Worm (Caenorhabditis elegans): ENCODE measurements around the gene Y22D7AL.11.
A peak's percentile ranks its signal among the peaks of the same experiment; 100 is the strongest.

The Y22D7AL.11 gene

ce11 chrIII:1621330-1621729 lies 12.8 kb downstream of the Y22D7AL.11 start:
- peak; percentile 15 for TF ChIP-seq ama-1 (optimal IDR thresholded peaks at IDR 0.05)
- no peak for TF ChIP-seq elt-3 (tag; optimal IDR thresholded peaks at IDR 0.05)

- no peak for TF ChIP-seq nhr-237 (tag; optimal IDR thresholded peaks at IDR 0.05)
- TF ChIP-seq unc-62 (GFP tag; optimal IDR thresholded peaks at IDR 0.05) = no peak
- TF ChIP-seq elt-2 (tag; optimal IDR thresholded peaks at IDR 0.05) = no peak
- TF ChIP-seq nhr-67 (tag; optimal IDR thresholded peaks at IDR 0.05) = no peak
- TF ChIP-seq egl-27 (tag; optimal IDR thresholded peaks at IDR 0.05) = no peak
- TF ChIP-seq fos-1 (tag; optimal IDR thresholded peaks at IDR 0.05) = no peak
- no peak for TF ChIP-seq nhr-11 (tag; optimal IDR thresholded peaks at IDR 0.05)
- TF ChIP-seq nhr-12 (tag; optimal IDR thresholded peaks at IDR 0.05) = no peak
- TF ChIP-seq tbx-2 (tag; optimal IDR thresholded peaks at IDR 0.05) = no peak
- TF ChIP-seq daf-12 (tag; optimal IDR thresholded peaks at IDR 0.05) = no peak
- TF ChIP-seq nfya-1 (tag; optimal IDR thresholded peaks at IDR 0.05; ENCODE audit: insufficient read depth) = no peak
- TF ChIP-seq nhr-77 (tag; optimal IDR thresholded peaks at IDR 0.05) = no peak
- TF ChIP-seq lsy-12 (tag; optimal IDR thresholded peaks at IDR 0.05) = no peak
- TF ChIP-seq ama-1 (optimal IDR thresholded peaks at IDR 0.05) = no peak
- no peak for TF ChIP-seq ztf-11 (tag; optimal IDR thresholded peaks at IDR 0.05)
- TF ChIP-seq ceh-16 (tag; optimal IDR thresholded peaks at IDR 0.05) = no peak
- no peak for TF ChIP-seq lin-39 (tag; optimal IDR thresholded peaks at IDR 0.05)
Measured at ce11 chrIII:1619890-1620289, 14.3 kb downstream of the Y22D7AL.11 start.

- TF ChIP-seq fos-1 (tag; optimal IDR thresholded peaks at IDR 0.05) (no peak), ZK546.5 (tag; optimal IDR thresholded peaks at IDR 0.05) (no peak), elt-1 (tag; optimal IDR thresholded peaks at IDR 0.05) (no peak), nhr-237 (tag; optimal IDR thresholded peaks at IDR 0.05) (no peak), nhr-77 (tag; optimal IDR thresholded peaks at IDR 0.05) (no peak), lin-39 (tag; optimal IDR thresholded peaks at IDR 0.05) (no peak), hmg-11 (tag; optimal IDR thresholded peaks at IDR 0.05) (no peak), elt-2 (tag; optimal IDR thresholded peaks at IDR 0.05) (no peak), snpc-4 (tag; optimal IDR thresholded peaks at IDR 0.05) (no peak), R02D3.7 (tag; optimal IDR thresholded peaks at IDR 0.05) (no peak), zag-1 (tag; optimal IDR thresholded peaks at IDR 0.05) (no peak), tbx-2 (tag; optimal IDR thresholded peaks at IDR 0.05) (no peak), skn-1 (tag; optimal IDR thresholded peaks at IDR 0.05) (no peak), eor-1 (tag; optimal IDR thresholded peaks at IDR 0.05) (no peak)
Measured at ce11 chrIII:1619442-1619841, 14.7 kb downstream of the Y22D7AL.11 start, which contains the start of gene hsp-60. Gene hsp-60, plus strand, starts transcription at chrIII:1619742.

ce11 chrIII:1618915-1619314 lies 15.3 kb downstream of the Y22D7AL.11 start, which contains the start of gene Y22D7AL.10:
Gene Y22D7AL.10, minus strand, starts transcription at chrIII:1618929.
- TF ChIP-seq fkh-2 (tag; optimal IDR thresholded peaks at IDR 0.05) (peak; percentile 77), unc-39 (tag; optimal IDR thresholded peaks at IDR 0.05) (no peak), nfya-1 (tag; optimal IDR thresholded peaks at IDR 0.05; ENCODE audit: insufficient read depth) (peak; percentile 100), snpc-4 (tag; optimal IDR thresholded peaks at IDR 0.05) (peak; percentile 79), nhr-43 (tag; optimal IDR thresholded peaks at IDR 0.05; ENCODE audit: poor library complexity, severe bottlenecking) (peak; percentile 99), fkh-10 (GFP tag; optimal IDR thresholded peaks at IDR 0.05) (peak; percentile 96), ztf-4 (tag; optimal IDR thresholded peaks at IDR 0.05) (peak; percentile 82), nhr-77 (tag; optimal IDR thresholded peaks at IDR 0.05) (peak; percentile 81), nhr-28 (tag; optimal IDR thresholded peaks at IDR 0.05) (no peak), lsy-12 (tag; optimal IDR thresholded peaks at IDR 0.05) (peak; percentile 99), nhr-11 (tag; optimal IDR thresholded peaks at IDR 0.05) (peak; percentile 83), nhr-76 (tag; optimal IDR thresholded peaks at IDR 0.05) (peak; percentile 78), R02D3.7 (tag; optimal IDR thresholded peaks at IDR 0.05) (peak; percentile 89), elt-3 (tag; optimal IDR thresholded peaks at IDR 0.05) (peak in 2 of 3 experiments; percentile 4 to 47), aly-2 (tag; optimal IDR thresholded peaks at IDR 0.05) (peak; percentile 90), daf-12 (tag; optimal IDR thresholded peaks at IDR 0.05) (peak; percentile 54), mdl-1 (tag; optimal IDR thresholded peaks at IDR 0.05) (peak; percentile 54), unc-62 (GFP tag; optimal IDR thresholded peaks at IDR 0.05) (peak; percentile 83), pha-4 (tag; optimal IDR thresholded peaks at IDR 0.05) (peak; percentile 94), elt-2 (tag; optimal IDR thresholded peaks at IDR 0.05) (peak; percentile 88), skn-1 (tag; optimal IDR thresholded peaks at IDR 0.05) (peak; percentile 94), jun-1 (tag; optimal IDR thresholded peaks at IDR 0.05) (peak; percentile 96), nhr-67 (tag; optimal IDR thresholded peaks at IDR 0.05) (peak; percentile 62), egl-5 (tag; optimal IDR thresholded peaks at IDR 0.05) (peak; percentile 93), eor-1 (tag; optimal IDR thresholded peaks at IDR 0.05) (peak in 1 of 2 experiments; percentile 47), pqm-1 (tag; optimal IDR thresholded peaks at IDR 0.05) (peak; percentile 66), nhr-12 (tag; optimal IDR thresholded peaks at IDR 0.05) (no peak), zag-1 (tag; optimal IDR thresholded peaks at IDR 0.05) (peak; percentile 86), ZK546.5 (tag; optimal IDR thresholded peaks at IDR 0.05) (peak; percentile 68), lin-15B (tag; optimal IDR thresholded peaks at IDR 0.05) (peak; percentile 99), lin-39 (tag; optimal IDR thresholded peaks at IDR 0.05) (peak; percentile 98), tbx-2 (tag; optimal IDR thresholded peaks at IDR 0.05) (peak; percentile 96), ceh-28 (tag; optimal IDR thresholded peaks at IDR 0.05) (peak; percentile 95), nhr-237 (tag; optimal IDR thresholded peaks at IDR 0.05) (no peak), ceh-9 (tag; optimal IDR thresholded peaks at IDR 0.05) (no peak), ceh-16 (tag; optimal IDR thresholded peaks at IDR 0.05) (peak; percentile 64), nhr-23 (tag; optimal IDR thresholded peaks at IDR 0.05) (peak; percentile 97), sea-2 (GFP tag; optimal IDR thresholded peaks at IDR 0.05) (no peak)

Data from whole organism, L3 larva.